Worm (Caenorhabditis elegans): ENCODE data around the gene M03E7.3.
"Not testable (repeated sequence)": the region's sequence is repeated elsewhere in the genome, so short reads cannot be mapped to it uniquely, and the experiment has no call there.

The M03E7.3 gene

ce11 chrV:5660604-5661209 lies 45.9 kb downstream of the M03E7.3 start, which contains the start of the genes mut-14 and C14C11.2:
Gene mut-14 (minus strand): TSS chrV:5660704.
Gene C14C11.2 (plus strand): TSS chrV:5661159.
- no peak for TF ChIP-seq unc-62 (GFP tag; optimal IDR thresholded peaks at IDR 0.05)

DNA sequence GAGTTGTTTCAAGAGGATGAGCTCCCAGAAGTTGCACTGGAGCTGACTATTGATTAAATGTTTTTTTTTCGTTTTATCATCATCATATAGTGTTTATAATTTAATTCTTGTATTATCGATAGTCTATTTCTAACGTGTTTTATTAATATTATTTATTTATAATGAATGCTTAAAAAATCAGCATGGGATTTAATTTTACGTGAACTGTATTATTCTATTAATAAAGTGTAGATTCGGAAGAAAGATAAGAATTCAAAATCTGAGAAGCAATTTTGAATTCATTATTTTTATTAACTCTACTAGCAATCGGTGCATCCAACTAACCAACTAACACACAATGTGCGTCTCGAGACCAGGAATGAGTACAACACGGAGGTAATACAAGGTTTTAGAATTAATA lies 48.5 kb downstream of the M03E7.3 start, which contains the start of gene C14C11.1:
TSS of gene C14C11.1 (plus strand) at position 301 of the 400 bp plus-strand sequence.
- not testable (repeated sequence) for TF ChIP-seq unc-62 (GFP tag; optimal IDR thresholded peaks at IDR 0.05)
